Fruit fly (Drosophila melanogaster) whole organism, adult: ENCODE measurements around the gene Gmd.

ENCODE experiments used
- CG7045 ChIP-seq: fragments of 200-800 bp; sonication (Bioruptor generic); optimal IDR thresholded peaks from 2 replicates; lab custom pipeline; 2017; ENCODE audit warnings: missing biosample characterization, mild to moderate bottlenecking, missing genetic modification characterization
- Crg-1 ChIP-seq: fragments of 200-800 bp; sonication (Bioruptor generic); optimal IDR thresholded peaks from 2 replicates; lab custom pipeline; 2016; ENCODE audit warnings: missing biosample characterization, missing genetic modification characterization
- bab1 ChIP-seq: fragments of 200-800 bp; sonication (Bioruptor generic); optimal IDR thresholded peaks from 3 replicates; lab custom pipeline; 2019; ENCODE audit warnings: missing biosample characterization, mild to moderate bottlenecking, missing genetic modification characterization, moderate library complexity
- cic ChIP-seq: fragments of 200-800 bp; sonication (Bioruptor generic); optimal IDR thresholded peaks from 2 replicates; lab custom pipeline; 2017; ENCODE audit warnings: missing biosample characterization, mild to moderate bottlenecking, missing genetic modification characterization, moderate library complexity
- cnc ChIP-seq, 2 experiments: fragments of >200 bp; optimal IDR thresholded peaks; 2 replicates each; lab custom pipeline; 2017
- pad ChIP-seq: fragments of 200-800 bp; sonication (Bioruptor generic); optimal IDR thresholded peaks from 3 replicates; lab custom pipeline; 2017; ENCODE audit warnings: missing biosample characterization, missing genetic modification characterization, mild to moderate bottlenecking, moderate library complexity, missing genetic modification reagents

DNA sequence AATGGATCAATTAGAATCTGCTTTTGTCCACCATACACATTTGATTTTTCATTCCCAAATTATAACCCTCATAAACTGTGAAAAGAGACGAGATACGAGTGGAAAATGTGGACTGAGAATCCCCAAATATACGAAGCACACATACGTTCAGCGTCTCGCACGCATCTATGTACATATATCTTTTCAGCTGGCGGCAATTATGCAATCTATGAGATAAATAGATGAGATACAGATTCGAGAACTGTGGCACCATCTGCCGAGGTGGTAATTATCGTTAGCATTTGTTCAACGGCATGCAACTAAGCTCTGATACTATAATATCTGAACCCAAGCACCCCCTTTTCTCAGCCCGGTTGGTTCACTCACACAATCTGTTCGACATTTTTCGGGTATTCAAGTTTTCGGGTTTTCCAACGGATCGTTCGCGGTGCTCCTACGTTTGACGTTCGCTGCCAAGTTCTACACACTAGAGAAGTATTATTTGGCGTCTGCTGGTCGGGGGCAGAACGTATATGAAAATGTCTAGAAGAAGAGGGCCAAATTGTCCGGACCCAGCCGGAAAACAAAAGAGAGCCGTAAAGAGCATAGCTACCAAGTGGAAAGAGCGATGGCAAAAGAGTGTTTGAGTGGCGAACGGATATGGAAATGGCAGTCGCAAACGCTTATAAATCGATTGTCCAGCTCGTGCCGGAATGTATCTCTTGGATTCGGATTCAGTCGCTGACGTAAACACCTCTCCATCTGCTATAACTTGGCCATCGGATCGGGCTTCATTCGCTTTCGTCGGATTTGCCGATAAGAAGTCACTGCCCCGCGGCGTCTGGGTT lies 18.4 kb upstream of the Gmd start:
- no peak for TF ChIP-seq cnc (optimal IDR thresholded peaks at IDR 0.05; lab: Kevin White, UChicago)
- no peak for TF ChIP-seq CG7045 (GFP tag; lab: Kevin White, UChicago)
- no peak for TF ChIP-seq cic (GFP tag; lab: Kevin White, UChicago)
- TF ChIP-seq Crg-1 (GFP tag; lab: Kevin White, UChicago), result no peak
- TF ChIP-seq bab1, result no peak
- no peak for TF ChIP-seq pad (GFP tag; lab: Kevin White, UChicago)
